Worm (Caenorhabditis elegans) whole organism, L1 larva: ENCODE results near the gene lgc-38.
A peak's percentile ranks its signal among the peaks of the same experiment; 100 is the strongest.

Source experiments
- C16A3.4 ChIP-seq: fragments of 150-350 bp; optimal IDR thresholded peaks from 2 replicates; lab custom pipeline; 2014; ENCODE audit warnings: missing biosample characterization, missing genetic modification characterization
- F16B12.6 ChIP-seq: fragments of 150-350 bp; optimal IDR thresholded peaks from 2 replicates; lab custom pipeline; 2014; ENCODE audit warnings: missing biosample characterization, missing genetic modification characterization
- Y116A8C.19 ChIP-seq: sonication (generic microtip); optimal IDR thresholded peaks from 2 replicates; lab custom pipeline; 2016; ENCODE audit warnings: missing compliant biosample characterization, missing genetic modification characterization, borderline replicate concordance
- blmp-1 ChIP-seq: fragments of 150-350 bp; optimal IDR thresholded peaks from 2 replicates; lab custom pipeline; 2014; ENCODE audit warnings: missing biosample characterization, missing genetic modification characterization
- dpl-1 ChIP-seq, 3 experiments: fragments of 150-350 bp in 2 of 3; sonication (generic microtip) in 1 of 3; optimal IDR thresholded peaks; 2 replicates each; lab custom pipeline; 2014 to 2017; ENCODE audit warnings: missing biosample characterization in 3 of 3, missing genetic modification characterization in 3 of 3, missing genetic modification reagents in 3 of 3
- dsc-1 ChIP-seq: sonication (generic microtip); optimal IDR thresholded peaks from 2 replicates; lab custom pipeline; 2016; ENCODE audit warnings: mild to moderate bottlenecking, missing genetic modification characterization, missing compliant biosample characterization
- efl-1 ChIP-seq, 4 experiments: fragments of 150-350 bp; optimal IDR thresholded peaks in 3 of 4; peaks in 1 of 4; 1 replicate in 1 of 4; 2 replicates in 3 of 4; lab custom pipeline; 2014; ENCODE audit warnings: missing biosample characterization in 2 of 4, missing genetic modification characterization in 2 of 4, missing genetic modification reagents in 2 of 4
- egl-13 ChIP-seq: sonication (generic microtip); optimal IDR thresholded peaks from 2 replicates; lab custom pipeline; 2016; ENCODE audit warnings: missing genotype, missing genetic modification reagents, missing genetic modification characterization, missing compliant biosample characterization
- elt-2 ChIP-seq: sonication (generic microtip); optimal IDR thresholded peaks from 2 replicates; lab custom pipeline; 2016; ENCODE audit warnings: missing genetic modification characterization, mild to moderate bottlenecking, inconsistent platforms, missing compliant biosample characterization, missing genetic modification reagents
- fkh-4 ChIP-seq: sonication (generic microtip); optimal IDR thresholded peaks from 2 replicates; lab custom pipeline; 2016; ENCODE audit warnings: missing compliant biosample characterization, missing genetic modification characterization, borderline replicate concordance
- fkh-8 ChIP-seq: sonication (generic microtip); optimal IDR thresholded peaks from 2 replicates; lab custom pipeline; 2016; ENCODE audit warnings: mild to moderate bottlenecking, missing genetic modification characterization, missing compliant biosample characterization
- grh-1 ChIP-seq: fragments of 200-800 bp; sonication (Bioruptor generic); IDR thresholded peaks from 2 replicates; pipeline ENCODE4 v1.3.6; 2022; ENCODE audit warnings: missing genetic modification reagents, missing genetic modification characterization, missing compliant biosample characterization
- hpl-2 ChIP-seq: fragments of 150-350 bp; optimal IDR thresholded peaks from 2 replicates; lab custom pipeline; 2014; ENCODE audit warnings: missing biosample characterization, missing genetic modification reagents, missing genetic modification characterization
- lin-13 ChIP-seq: fragments of 150-350 bp; optimal IDR thresholded peaks from 2 replicates; lab custom pipeline; 2014; ENCODE audit warnings: missing biosample characterization, missing genetic modification reagents, missing genetic modification characterization
- lin-14 ChIP-seq: fragments of 200-800 bp; sonication (Bioruptor generic); optimal IDR thresholded peaks from 2 replicates; lab custom pipeline; 2018; ENCODE audit warnings: mild to moderate bottlenecking, missing genetic modification characterization, moderate library complexity, missing compliant biosample characterization
- lin-15B ChIP-seq: fragments of 150-350 bp; sonication (generic microtip); optimal IDR thresholded peaks from 3 replicates; lab custom pipeline; 2014; ENCODE audit warnings: missing biosample characterization, missing genetic modification characterization
- lin-35 ChIP-seq, 2 experiments: fragments of 150-350 bp; optimal IDR thresholded peaks; 2 replicates each; lab custom pipeline; 2014; ENCODE audit warnings: missing biosample characterization in 2 of 2, missing genetic modification characterization in 2 of 2, missing genetic modification reagents in 2 of 2
- lsy-2 ChIP-seq, 2 experiments: fragments of 150-350 bp; optimal IDR thresholded peaks; 2 replicates each; lab custom pipeline; 2014; ENCODE audit warnings: missing biosample characterization in 2 of 2, missing genetic modification characterization in 2 of 2
- mdl-1 ChIP-seq, 2 experiments: fragments of 150-350 bp; optimal IDR thresholded peaks; 2 replicates each; lab custom pipeline; 2014 to 2017; ENCODE audit warnings: missing biosample characterization in 2 of 2, missing genetic modification characterization in 2 of 2, inconsistent platforms in 1 of 2
- mep-1 ChIP-seq: fragments of 150-350 bp; optimal IDR thresholded peaks from 2 replicates; lab custom pipeline; 2014; ENCODE audit warnings: missing biosample characterization, missing genetic modification characterization
- nhr-20 ChIP-seq: sonication (generic microtip); optimal IDR thresholded peaks from 2 replicates; lab custom pipeline; 2016; ENCODE audit warnings: mild to moderate bottlenecking, missing genetic modification characterization, missing compliant biosample characterization
- nhr-47 ChIP-seq: sonication (generic microtip); optimal IDR thresholded peaks from 2 replicates; lab custom pipeline; 2016; ENCODE audit warnings: mild to moderate bottlenecking, missing genetic modification characterization, moderate library complexity, missing compliant biosample characterization
- nhr-71 ChIP-seq: sonication (generic microtip); optimal IDR thresholded peaks from 2 replicates; lab custom pipeline; 2016; ENCODE audit warnings: mild to moderate bottlenecking, missing genetic modification characterization, moderate library complexity, missing compliant biosample characterization
- nhr-90 ChIP-seq: sonication (generic microtip); optimal IDR thresholded peaks from 2 replicates; lab custom pipeline; 2016; ENCODE audit warnings: mild to moderate bottlenecking, missing genetic modification characterization, missing compliant biosample characterization; ENCODE audit not compliant: poor library complexity
- skn-1 ChIP-seq: fragments of 150-350 bp; optimal IDR thresholded peaks from 2 replicates; lab custom pipeline; 2014; ENCODE audit warnings: missing biosample characterization, missing genetic modification characterization
- snu-23 ChIP-seq: sonication (generic microtip); optimal IDR thresholded peaks from 2 replicates; lab custom pipeline; 2016; ENCODE audit warnings: missing genetic modification characterization, missing compliant biosample characterization
- sup-37 ChIP-seq: fragments of 200-800 bp; sonication (Bioruptor generic); optimal IDR thresholded peaks from 2 replicates; lab custom pipeline; 2018; ENCODE audit warnings: mild to moderate bottlenecking, missing genetic modification characterization, missing compliant biosample characterization
- unc-62 ChIP-seq: fragments of 150-350 bp; optimal IDR thresholded peaks from 2 replicates; lab custom pipeline; 2014; ENCODE audit warnings: missing biosample characterization, missing genetic modification reagents, missing genetic modification characterization
- vab-15 ChIP-seq: sonication (generic microtip); optimal IDR thresholded peaks from 2 replicates; lab custom pipeline; 2017; ENCODE audit warnings: missing genotype, mild to moderate bottlenecking, missing genetic modification characterization, missing compliant biosample characterization
- xbp-1 ChIP-seq: sonication (generic microtip); optimal IDR thresholded peaks from 2 replicates; lab custom pipeline; 2016; ENCODE audit warnings: missing genetic modification characterization, missing compliant biosample characterization

lgc-38 gene

ce11 chrIII:7030044-7030804 is 21.3 kb downstream of the lgc-38 start (continued):
- TF ChIP-seq lin-13 (GFP tag; lab: Kevin White, UChicago) (peak; percentile 2), xbp-1 (tag; lab: Kevin White, UChicago) (peak; percentile 16), hpl-2 (GFP tag; lab: Kevin White, UChicago) (no peak), egl-13 (tag; lab: Kevin White, UChicago) (no peak), lin-15B (tag; lab: Kevin White, UChicago) (no peak), lin-35 (GFP tag; optimal IDR thresholded peaks at IDR 0.05; lab: Kevin White, UChicago) (peak; percentile 30 to 57), elt-2 (tag; lab: Kevin White, UChicago) (peak; percentile 21), fkh-8 (tag; lab: Kevin White, UChicago) (peak; percentile 51), dsc-1 (tag; lab: Kevin White, UChicago) (peak; percentile 66), lsy-2 (tag; optimal IDR thresholded peaks at IDR 0.05; lab: Kevin White, UChicago) (peak; percentile 60 to 63), mep-1 (tag; lab: Kevin White, UChicago) (peak; percentile 41), nhr-20 (tag; lab: Kevin White, UChicago) (peak; percentile 33), nhr-47 (tag; lab: Kevin White, UChicago) (peak; percentile 53), nhr-90 (tag; lab: Kevin White, UChicago) (peak; percentile 31), C16A3.4 (peak; percentile 45), Y116A8C.19 (tag; lab: Kevin White, UChicago) (no peak), unc-62 (GFP tag; lab: Kevin White, UChicago) (no peak), fkh-4 (tag; lab: Kevin White, UChicago) (peak; percentile 4), nhr-71 (peak; percentile 50), lin-14 (GFP tag; lab: Kevin White, UChicago) (peak; percentile 15), mdl-1 (tag; optimal IDR thresholded peaks at IDR 0.05; lab: Kevin White, UChicago) (peak in 1 of 2 experiments; percentile 25), skn-1 (tag; lab: Kevin White, UChicago) (peak; percentile 15), snu-23 (GFP tag; lab: Kevin White, UChicago) (peak; percentile 65), F16B12.6 (tag; lab: Kevin White, UChicago) (no peak)

- TF ChIP-seq blmp-1 (tag; lab: Kevin White, UChicago): peak; percentile 26
- TF ChIP-seq mep-1 (tag; lab: Kevin White, UChicago): peak; percentile 12
- TF ChIP-seq vab-15 (tag; lab: Kevin White, UChicago): no peak
- TF ChIP-seq snu-23 (GFP tag; lab: Kevin White, UChicago): peak; percentile 15
- TF ChIP-seq sup-37 (GFP tag; lab: Kevin White, UChicago): no peak
- TF ChIP-seq lin-35 (GFP tag; optimal IDR thresholded peaks at IDR 0.05; lab: Kevin White, UChicago): peak in 1 of 2 experiments; percentile 2
- peak; percentile 16 for TF ChIP-seq lin-14 (GFP tag; lab: Kevin White, UChicago)
- TF ChIP-seq lin-13 (GFP tag; lab: Kevin White, UChicago): no peak
- TF ChIP-seq efl-1 (optimal IDR thresholded peaks at IDR 0.05; lab: Kevin White, UChicago): no peak
- peak in 1 of 2 experiments; percentile 55 for TF ChIP-seq efl-1 (GFP tag; optimal IDR thresholded peaks at IDR 0.05 in 1 of 2; lab: Kevin White, UChicago)
- TF ChIP-seq grh-1: 0 out of 2 replicates have a peak, but pooled peaks have one; percentile 13
These were observed 23.1 kb downstream of the lgc-38 start for ce11 chrIII:7032070-7032469.

ce11 chrIII:7034252-7035223 is 25.6 kb downstream of the lgc-38 start:
- TF ChIP-seq lin-13 (GFP tag; lab: Kevin White, UChicago) (no peak), blmp-1 (tag; lab: Kevin White, UChicago) (peak; percentile 45), efl-1 (optimal IDR thresholded peaks at IDR 0.05; lab: Kevin White, UChicago) (peak; percentile 19 to 92), efl-1 (GFP tag; optimal IDR thresholded peaks at IDR 0.05 in 1 of 2; lab: Kevin White, UChicago) (peak; percentile 59 to 91), dpl-1 (GFP tag; optimal IDR thresholded peaks at IDR 0.05; lab: Kevin White, UChicago) (peak in 2 of 3 experiments; percentile 14 to 33)
